Worm (Caenorhabditis elegans) whole organism, L4 larva: ENCODE measurements around the gene clec-50.

Source experiments
- Y5F2A.4 ChIP-seq: fragments of 200-800 bp; sonication (Bioruptor generic); optimal IDR thresholded peaks from 2 replicates; lab custom pipeline; 2018; ENCODE audit warnings: mild to moderate bottlenecking, missing genetic modification characterization, missing compliant biosample characterization
- ZK546.5 ChIP-seq, 2 experiments: sonication (generic microtip); optimal IDR thresholded peaks; 2 replicates each; lab custom pipeline; 2017; ENCODE audit warnings: missing biosample characterization in 2 of 2, missing genetic modification characterization in 2 of 2
- attf-4 ChIP-seq: sonication (generic microtip); optimal IDR thresholded peaks from 3 replicates; lab custom pipeline; 2017; ENCODE audit warnings: missing biosample characterization, missing genetic modification characterization
- lin-15B ChIP-seq: fragments of 150-350 bp; sonication (generic microtip); optimal IDR thresholded peaks from 3 replicates; lab custom pipeline; 2014; ENCODE audit warnings: missing biosample characterization, missing genetic modification characterization
- mep-1 ChIP-seq: fragments of 150-350 bp; sonication (generic microtip); optimal IDR thresholded peaks from 3 replicates; lab custom pipeline; 2014; ENCODE audit warnings: missing biosample characterization, missing genetic modification characterization
- nhr-28 ChIP-seq: fragments of 150-350 bp; optimal IDR thresholded peaks from 2 replicates; lab custom pipeline; 2014; ENCODE audit warnings: missing biosample characterization, missing genetic modification characterization
- pqm-1 ChIP-seq: sonication (generic microtip); optimal IDR thresholded peaks from 2 replicates; lab custom pipeline; 2017; ENCODE audit warnings: missing biosample characterization, missing genetic modification characterization

ce11 chrV:19778608-19779007 is 23.4 kb upstream of the clec-50 start, which contains the start of gene fbxa-194:
- TF ChIP-seq pqm-1 (tag; lab: Kevin White, UChicago) = no peak
- TF ChIP-seq mep-1 = no peak
- no peak for TF ChIP-seq attf-4
- TF ChIP-seq nhr-28 (tag; lab: Kevin White, UChicago) = no peak
- TF ChIP-seq ZK546.5 (tag; optimal IDR thresholded peaks at IDR 0.05; lab: Kevin White, UChicago) = no peak
- no peak for TF ChIP-seq lin-15B (tag; lab: Kevin White, UChicago)
- no peak for TF ChIP-seq Y5F2A.4 (GFP tag; lab: Kevin White, UChicago)
